Worm (Caenorhabditis elegans): Measurements from ENCODE around the gene ltah-1.2.

- TF ChIP-seq nhr-11 (tag; optimal IDR thresholded peaks at IDR 0.05) (no peak), elt-2 (tag; optimal IDR thresholded peaks at IDR 0.05) (no peak), unc-39 (tag; optimal IDR thresholded peaks at IDR 0.05) (no peak), tbx-2 (tag; optimal IDR thresholded peaks at IDR 0.05) (no peak), ceh-28 (tag; optimal IDR thresholded peaks at IDR 0.05) (no peak), nhr-28 (tag; optimal IDR thresholded peaks at IDR 0.05) (no peak)
These were observed 20.4 kb upstream of the ltah-1.2 start, which contains the start of gene ZC416.2 for ce11 chrIV:3633254-3633653.
